Fruit fly (Drosophila melanogaster) whole organism, embryonic: ENCODE results near the gene CG42852.
A peak's percentile ranks its signal among the peaks of the same experiment; 100 is the strongest.

ENCODE experiments used
- Atf6 ChIP-seq: fragments of 200-800 bp; sonication (Bioruptor generic); IDR thresholded peaks from 2 replicates; pipeline ENCODE4 v1.3.6; 2022; ENCODE audit warnings: missing biosample characterization, missing genetic modification characterization
- C15 ChIP-seq: fragments of 200-800 bp; sonication (Bioruptor generic); IDR thresholded peaks from 3 replicates; pipeline ENCODE4 v1.3.6; 2022; ENCODE audit warnings: missing biosample characterization, missing genetic modification characterization
- CG1024 ChIP-seq: fragments of 200-800 bp; sonication (Bioruptor generic); IDR thresholded peaks from 2 replicates; pipeline ENCODE4 v1.3.6; 2022; ENCODE audit warnings: missing biosample characterization, missing genetic modification characterization
- CG10543 ChIP-seq: fragments of 200-800 bp; sonication (Bioruptor generic); optimal IDR thresholded peaks from 3 replicates; lab custom pipeline; 2017; ENCODE audit warnings: missing biosample characterization, mild to moderate bottlenecking, missing genetic modification characterization, moderate library complexity
- CG11085 ChIP-seq: fragments of 200-800 bp; sonication (Bioruptor generic); IDR thresholded peaks from 2 replicates; pipeline ENCODE4 v1.3.6; 2022; ENCODE audit warnings: missing biosample characterization, missing genetic modification characterization
- CG12391 ChIP-seq: fragments of 200-800 bp; sonication (Bioruptor generic); optimal IDR thresholded peaks from 3 replicates; lab custom pipeline; 2018; ENCODE audit warnings: missing biosample characterization, mild to moderate bottlenecking, missing genetic modification characterization, moderate library complexity
- CG13287 ChIP-seq: fragments of 200-800 bp; sonication (Bioruptor generic); IDR thresholded peaks from 2 replicates; pipeline ENCODE4 v1.3.6; 2022; ENCODE audit warnings: missing biosample characterization, missing genetic modification characterization; ENCODE audit not compliant: partially characterized antibody
- CG14050 ChIP-seq: fragments of 200-800 bp; sonication (Bioruptor generic); IDR thresholded peaks from 3 replicates; pipeline ENCODE4 v1.3.6; 2022; ENCODE audit warnings: missing biosample characterization, missing genetic modification characterization
- CG17328 ChIP-seq: fragments of 200-800 bp; sonication (Bioruptor generic); IDR thresholded peaks from 2 replicates; pipeline ENCODE4 v1.3.6; 2022; ENCODE audit warnings: missing biosample characterization, missing genetic modification characterization
- CG18619 ChIP-seq: fragments of 200-800 bp; sonication (Bioruptor generic); optimal IDR thresholded peaks from 3 replicates; lab custom pipeline; 2017; ENCODE audit warnings: missing biosample characterization, mild to moderate bottlenecking, missing genetic modification characterization
- CG30020 ChIP-seq: fragments of 200-800 bp; optimal IDR thresholded peaks from 2 replicates; lab custom pipeline; 2019; ENCODE audit warnings: missing biosample characterization, mild to moderate bottlenecking, missing genetic modification characterization, moderate library complexity
- CG3407 ChIP-seq: fragments of 200-800 bp; sonication (Bioruptor generic); optimal IDR thresholded peaks from 2 replicates; lab custom pipeline; 2018; ENCODE audit warnings: missing biosample characterization, mild to moderate bottlenecking, missing genetic modification characterization
- CG4617 ChIP-seq: fragments of 200-800 bp; sonication (Bioruptor generic); optimal IDR thresholded peaks from 3 replicates; lab custom pipeline; 2016; ENCODE audit warnings: missing biosample characterization, missing genetic modification characterization, borderline replicate concordance
- CG6175 ChIP-seq: fragments of 200-800 bp; sonication (Bioruptor generic); IDR thresholded peaks from 3 replicates; pipeline ENCODE4 v1.3.6; 2022; ENCODE audit warnings: missing biosample characterization, missing genetic modification characterization
- CG6791 ChIP-seq: fragments of 200-800 bp; sonication (Bioruptor generic); IDR thresholded peaks from 3 replicates; pipeline ENCODE4 v1.3.6; 2022; ENCODE audit warnings: missing biosample characterization, missing genetic modification characterization; ENCODE audit not compliant: partially characterized antibody
- CG7745 ChIP-seq: fragments of 200-800 bp; sonication (Bioruptor generic); optimal IDR thresholded peaks from 2 replicates; lab custom pipeline; 2018; ENCODE audit warnings: missing biosample characterization, mild to moderate bottlenecking, missing genetic modification characterization, moderate library complexity
- CG8281 ChIP-seq: fragments of 200-800 bp; sonication (Bioruptor generic); optimal IDR thresholded peaks from 2 replicates; lab custom pipeline; 2018; ENCODE audit warnings: missing biosample characterization, mild to moderate bottlenecking, missing genetic modification characterization, moderate library complexity
- CG8388 ChIP-seq: fragments of 200-800 bp; sonication (Bioruptor generic); optimal IDR thresholded peaks from 2 replicates; lab custom pipeline; 2019; ENCODE audit warnings: missing biosample characterization, mild to moderate bottlenecking, missing genetic modification characterization, moderate library complexity
- CG8924 ChIP-seq: fragments of 200-800 bp; optimal IDR thresholded peaks from 3 replicates; lab custom pipeline; 2019; ENCODE audit warnings: missing biosample characterization, mild to moderate bottlenecking, missing genetic modification characterization, moderate library complexity
- CG9215 ChIP-seq: fragments of 200-800 bp; sonication (Bioruptor generic); IDR thresholded peaks from 2 replicates; pipeline ENCODE4 v1.3.6; 2022; ENCODE audit warnings: missing biosample characterization, missing genetic modification characterization
- CoRest ChIP-seq: fragments of 200-800 bp; sonication (Bioruptor generic); optimal IDR thresholded peaks from 3 replicates; lab custom pipeline; 2018; ENCODE audit warnings: missing biosample characterization, mild to moderate bottlenecking, missing genetic modification characterization, moderate library complexity
- CrebB ChIP-seq: fragments of 200-800 bp; sonication (Bioruptor generic); optimal IDR thresholded peaks from 3 replicates; lab custom pipeline; 2018; ENCODE audit warnings: missing biosample characterization, mild to moderate bottlenecking, missing genetic modification characterization
- D19B ChIP-seq: fragments of 200-800 bp; sonication (Bioruptor generic); optimal IDR thresholded peaks from 2 replicates; lab custom pipeline; 2017; ENCODE audit warnings: missing biosample characterization, mild to moderate bottlenecking, missing genetic modification characterization
- Deaf1 ChIP-seq: fragments of 200-800 bp; optimal IDR thresholded peaks from 3 replicates; lab custom pipeline; 2019; ENCODE audit warnings: missing biosample characterization, mild to moderate bottlenecking, missing genetic modification characterization, moderate library complexity
- Gug ChIP-seq: fragments of 200-800 bp; sonication (Bioruptor generic); IDR thresholded peaks from 4 replicates; pipeline ENCODE4 v1.3.6; 2022; ENCODE audit warnings: missing biosample characterization, missing genetic modification characterization
- Hsf ChIP-seq: fragments of 200-800 bp; sonication (Bioruptor generic); optimal IDR thresholded peaks from 3 replicates; lab custom pipeline; 2016; ENCODE audit warnings: missing biosample characterization, missing genetic modification characterization
- Kr ChIP-seq: fragments of 200-800 bp; sonication (Bioruptor generic); optimal IDR thresholded peaks from 2 replicates; lab custom pipeline; 2017; ENCODE audit warnings: missing biosample characterization, mild to moderate bottlenecking, missing genetic modification characterization
- MESR4 ChIP-seq: fragments of 200-800 bp; sonication (Bioruptor generic); optimal IDR thresholded peaks from 2 replicates; lab custom pipeline; 2018; ENCODE audit warnings: missing biosample characterization, mild to moderate bottlenecking, missing genetic modification characterization, moderate library complexity
- Meics ChIP-seq: fragments of 200-800 bp; sonication (Bioruptor generic); optimal IDR thresholded peaks from 2 replicates; lab custom pipeline; 2017; ENCODE audit warnings: missing biosample characterization, mild to moderate bottlenecking, missing genetic modification characterization
- Oaz ChIP-seq: fragments of 200-800 bp; sonication (Bioruptor generic); IDR thresholded peaks from 2 replicates; pipeline ENCODE4 v1.3.6; 2022; ENCODE audit warnings: missing biosample characterization, missing genetic modification characterization
- Ravus ChIP-seq: fragments of 200-800 bp; sonication (Bioruptor generic); IDR thresholded peaks from 2 replicates; pipeline ENCODE4 v1.3.6; 2022; ENCODE audit warnings: missing biosample characterization, missing genetic modification characterization
- Scr ChIP-seq: fragments of 200-800 bp; sonication (Bioruptor generic); IDR thresholded peaks from 2 replicates; pipeline ENCODE4 v1.3.6; 2022; ENCODE audit warnings: missing biosample characterization, missing genetic modification characterization; ENCODE audit not compliant: partially characterized antibody
- Side ChIP-seq: fragments of 200-800 bp; sonication (Bioruptor generic); optimal IDR thresholded peaks from 2 replicates; lab custom pipeline; 2016; ENCODE audit warnings: missing biosample characterization, missing genetic modification characterization
- Xrp1 ChIP-seq: fragments of 200-800 bp; sonication (Bioruptor generic); IDR thresholded peaks from 2 replicates; pipeline ENCODE4 v1.3.6; 2022; ENCODE audit warnings: missing biosample characterization, missing genetic modification characterization
- az2 ChIP-seq: fragments of 200-800 bp; sonication (Bioruptor generic); optimal IDR thresholded peaks from 3 replicates; lab custom pipeline; 2016; ENCODE audit warnings: missing biosample characterization, missing genetic modification characterization
- bab2 ChIP-seq: fragments of 200-800 bp; sonication (Bioruptor generic); optimal IDR thresholded peaks from 2 replicates; lab custom pipeline; 2016; ENCODE audit warnings: missing biosample characterization, missing genetic modification characterization
- bbx ChIP-seq: fragments of 200-800 bp; sonication (Bioruptor generic); IDR thresholded peaks from 2 replicates; pipeline ENCODE4 v1.3.6; 2022; ENCODE audit warnings: missing biosample characterization, missing genetic modification characterization; ENCODE audit not compliant: partially characterized antibody
- bigmax ChIP-seq: fragments of 200-800 bp; sonication (Bioruptor generic); optimal IDR thresholded peaks from 2 replicates; lab custom pipeline; 2018; ENCODE audit warnings: missing biosample characterization, mild to moderate bottlenecking, missing genetic modification characterization
- cg ChIP-seq: fragments of 200-800 bp; sonication (Bioruptor generic); optimal IDR thresholded peaks from 3 replicates; lab custom pipeline; 2019; ENCODE audit warnings: missing biosample characterization, mild to moderate bottlenecking, missing genetic modification characterization, moderate library complexity
- cwo ChIP-seq: fragments of 200-800 bp; sonication (Bioruptor generic); optimal IDR thresholded peaks from 3 replicates; lab custom pipeline; 2017; ENCODE audit warnings: missing biosample characterization, missing genetic modification characterization, mild to moderate bottlenecking, moderate library complexity, missing genetic modification reagents
- fru ChIP-seq: fragments of >200 bp; optimal IDR thresholded peaks from 2 replicates; lab custom pipeline; 2017
- gcm2 ChIP-seq: fragments of 200-800 bp; sonication (Bioruptor generic); optimal IDR thresholded peaks from 2 replicates; lab custom pipeline; 2016; ENCODE audit warnings: missing biosample characterization, missing genetic modification characterization
- jing ChIP-seq: fragments of 200-800 bp; sonication (Bioruptor generic); optimal IDR thresholded peaks from 2 replicates; lab custom pipeline; 2018; ENCODE audit warnings: missing biosample characterization, mild to moderate bottlenecking, missing genetic modification characterization
- kni ChIP-seq: fragments of 200-800 bp; sonication (Bioruptor generic); optimal IDR thresholded peaks from 3 replicates; lab custom pipeline; 2017; ENCODE audit warnings: mild to moderate bottlenecking, missing biosample characterization, missing genetic modification reagents, missing genetic modification characterization
- luna ChIP-seq: fragments of 200-800 bp; sonication (Bioruptor generic); optimal IDR thresholded peaks from 2 replicates; lab custom pipeline; 2016; ENCODE audit warnings: missing biosample characterization, missing genetic modification characterization
- nerfin-2 ChIP-seq: fragments of 200-800 bp; sonication (Bioruptor generic); IDR thresholded peaks from 2 replicates; pipeline ENCODE4 v1.3.6; 2022; ENCODE audit warnings: missing biosample characterization, missing genetic modification characterization; ENCODE audit not compliant: partially characterized antibody
- pzg ChIP-seq: fragments of 200-800 bp; sonication (Bioruptor generic); optimal IDR thresholded peaks from 3 replicates; lab custom pipeline; 2018; ENCODE audit warnings: missing biosample characterization, mild to moderate bottlenecking, missing genetic modification characterization, moderate library complexity
- row ChIP-seq: fragments of 200-800 bp; sonication (Bioruptor generic); IDR thresholded peaks from 3 replicates; pipeline ENCODE4 v1.3.6; 2022; ENCODE audit warnings: missing biosample characterization, missing genetic modification characterization
- run ChIP-seq: fragments of 200-800 bp; sonication (Bioruptor generic); optimal IDR thresholded peaks from 3 replicates; lab custom pipeline; 2018; ENCODE audit warnings: missing biosample characterization, mild to moderate bottlenecking, missing genetic modification characterization
- sim ChIP-seq: fragments of 200-800 bp; sonication (Bioruptor generic); IDR thresholded peaks from 2 replicates; pipeline ENCODE4 v1.3.6; 2022; ENCODE audit warnings: missing biosample characterization, missing genetic modification characterization
- tup ChIP-seq: fragments of 200-800 bp; sonication (Bioruptor generic); optimal IDR thresholded peaks from 2 replicates; lab custom pipeline; 2016; ENCODE audit warnings: missing biosample characterization, mild to moderate bottlenecking, missing genetic modification characterization, moderate library complexity

The CG42852 gene

dm6 chr3L:16779704-16780173, 24.4 kb downstream of the CG42852 start, which contains the start of the genes mus302 and CG9705 (continued):
- TF ChIP-seq CG18619 (GFP tag; lab: Kevin White, UChicago) = peak; percentile 17
- TF ChIP-seq pzg (GFP tag; lab: Kevin White, UChicago) = peak; percentile 34
- no peak for TF ChIP-seq kni
- TF ChIP-seq row (GFP tag; lab: Robert Waterston, UW) = peak; percentile 87
- TF ChIP-seq sim = no peak
- TF ChIP-seq Gug (GFP tag; lab: Robert Waterston, UW) = no peak
- TF ChIP-seq bbx (GFP tag; lab: Robert Waterston, UW) = no peak; the same call in 1 of the 2 replicates
- peak; percentile 46 for TF ChIP-seq Hsf (GFP tag; lab: Kevin White, UChicago)
- no peak for TF ChIP-seq Deaf1 (tag; lab: Kevin White, UChicago)
- TF ChIP-seq CG13287 (GFP tag; lab: Robert Waterston, UW) = peak; percentile 72
- TF ChIP-seq jing (GFP tag; lab: Kevin White, UChicago) = no peak
- no peak for TF ChIP-seq CG1024 (GFP tag; lab: Robert Waterston, UW)
- TF ChIP-seq gcm2 (GFP tag; lab: Kevin White, UChicago) = no peak
- no peak for TF ChIP-seq C15
- TF ChIP-seq CoRest (tag; lab: Kevin White, UChicago) = peak; percentile 75
- TF ChIP-seq Atf6 (GFP tag; lab: Robert Waterston, UW) = no peak
- TF ChIP-seq CG9215 (GFP tag; lab: Robert Waterston, UW) = no peak
- TF ChIP-seq run (tag; lab: Kevin White, UChicago) = no peak
- TF ChIP-seq CG6791 (GFP tag; lab: Robert Waterston, UW) = no peak; the same call in 2 of the 3 replicates
- no peak for TF ChIP-seq CG17328 (GFP tag; lab: Robert Waterston, UW)
- no peak for TF ChIP-seq luna (GFP tag; lab: Kevin White, UChicago)
- peak; percentile 45; the same call in 1 of the 2 replicates for TF ChIP-seq Xrp1
- peak; percentile 48 for TF ChIP-seq az2 (GFP tag; lab: Kevin White, UChicago)
- TF ChIP-seq fru (lab: Kevin White, UChicago) = no peak
- TF ChIP-seq CG10543 (GFP tag; lab: Kevin White, UChicago) = peak; percentile 12
- no peak for TF ChIP-seq CG6175
- no peak for TF ChIP-seq cwo
- TF ChIP-seq CG12391 (tag; lab: Kevin White, UChicago) = peak; percentile 81
- peak; percentile 46 for TF ChIP-seq CG8388 (GFP tag; lab: Kevin White, UChicago)
- TF ChIP-seq CG8281 (tag; lab: Kevin White, UChicago) = no peak
- TF ChIP-seq tup (GFP tag; lab: Kevin White, UChicago) = no peak
- TF ChIP-seq MESR4 = no peak
- TF ChIP-seq CrebB (tag; lab: Kevin White, UChicago) = no peak
- no peak for TF ChIP-seq Kr (GFP tag; lab: Kevin White, UChicago)
- TF ChIP-seq Meics = peak; percentile 44
- no peak for TF ChIP-seq CG14050 (GFP tag; lab: Robert Waterston, UW)
- peak; percentile 53 for TF ChIP-seq CG4617 (GFP tag; lab: Kevin White, UChicago)
- TF ChIP-seq CG7745 (tag; lab: Kevin White, UChicago) = no peak
- no peak for TF ChIP-seq D19B (GFP tag; lab: Kevin White, UChicago)
- no peak for TF ChIP-seq Side (GFP tag; lab: Kevin White, UChicago)
- peak; percentile 86 for TF ChIP-seq CG30020 (tag; lab: Kevin White, UChicago)
- TF ChIP-seq Oaz = no peak
- peak; percentile 43 for TF ChIP-seq CG8924 (tag; lab: Kevin White, UChicago)
- TF ChIP-seq Scr (GFP tag; lab: Robert Waterston, UW) = peak; percentile 80
- TF ChIP-seq cg (GFP tag; lab: Kevin White, UChicago) = no peak
- no peak for TF ChIP-seq Ravus
- TF ChIP-seq nerfin-2 (GFP tag; lab: Robert Waterston, UW) = no peak
- no peak for TF ChIP-seq bab2 (GFP tag; lab: Kevin White, UChicago)
- TF ChIP-seq CG3407 (GFP tag; lab: Kevin White, UChicago) = no peak
- no peak for TF ChIP-seq bigmax (GFP tag; lab: Kevin White, UChicago)
- TF ChIP-seq CG11085 (GFP tag; lab: Robert Waterston, UW) = no peak
